Worm (Caenorhabditis elegans) whole organism, L4 larva: Measurements from ENCODE around the gene dod-24.

Experiments used
- D1046.2 ChIP-seq: fragments of 200-800 bp; sonication (Bioruptor generic); IDR thresholded peaks from 2 replicates; pipeline ENCODE4 v1.3.6; 2022; ENCODE audit warnings: missing genetic modification characterization, missing compliant biosample characterization
- F26F4.8 ChIP-seq: fragments of 200-800 bp; sonication (Bioruptor generic); conservative IDR thresholded peaks from 2 replicates; pipeline ENCODE4 v1.3.6; 2022; ENCODE audit warnings: missing genetic modification characterization, missing compliant biosample characterization
- F44E2.7 ChIP-seq: fragments of 200-800 bp; sonication (Bioruptor generic); IDR thresholded peaks from 2 replicates; pipeline ENCODE4 v2.1.2; 2022; ENCODE audit warnings: missing genetic modification characterization, missing compliant biosample characterization
- F49E8.2 ChIP-seq: sonication (generic microtip); optimal IDR thresholded peaks from 2 replicates; lab custom pipeline; 2016; ENCODE audit warnings: missing compliant biosample characterization, mild to moderate bottlenecking, missing genetic modification characterization, borderline replicate concordance
- Y105C5A.15 ChIP-seq: fragments of 200-800 bp; sonication (Bioruptor generic); IDR thresholded peaks from 2 replicates; pipeline ENCODE4 v1.3.6; 2022; ENCODE audit warnings: missing genetic modification characterization, missing compliant biosample characterization
- Y5F2A.4 ChIP-seq: fragments of 200-800 bp; sonication (Bioruptor generic); optimal IDR thresholded peaks from 2 replicates; lab custom pipeline; 2018; ENCODE audit warnings: mild to moderate bottlenecking, missing genetic modification characterization, missing compliant biosample characterization
- ama-1 ChIP-seq: fragments of 150-350 bp; optimal IDR thresholded peaks from 2 replicates; lab custom pipeline; 2014; ENCODE audit warnings: inconsistent platforms, mixed read lengths
- ceh-20 ChIP-seq: fragments of 200-800 bp; sonication (Bioruptor generic); IDR thresholded peaks from 2 replicates; pipeline ENCODE4 v1.3.6; 2022; ENCODE audit warnings: missing genetic modification reagents, missing genetic modification characterization, missing compliant biosample characterization
- ceh-44 ChIP-seq: fragments of 200-800 bp; sonication (Bioruptor generic); IDR thresholded peaks from 2 replicates; pipeline ENCODE4 v1.3.6; 2022; ENCODE audit warnings: missing genetic modification reagents, missing genetic modification characterization, missing compliant biosample characterization
- ceh-82 ChIP-seq: sonication (generic microtip); optimal IDR thresholded peaks from 2 replicates; lab custom pipeline; 2017; ENCODE audit warnings: missing biosample characterization, missing genetic modification characterization
- ces-1 ChIP-seq: fragments of 150-350 bp; sonication (generic microtip); optimal IDR thresholded peaks from 4 replicates; lab custom pipeline; 2014; ENCODE audit warnings: missing biosample characterization, missing genetic modification reagents, missing genetic modification characterization
- daf-12 ChIP-seq: fragments of 150-350 bp; optimal IDR thresholded peaks from 2 replicates; lab custom pipeline; 2014; ENCODE audit warnings: missing biosample characterization, missing genetic modification reagents, missing genetic modification characterization
- daf-16 ChIP-seq, 3 experiments: sonication (generic microtip); optimal IDR thresholded peaks; 2 replicates each; lab custom pipeline; 2016 to 2017; ENCODE audit warnings: missing genetic modification characterization in 3 of 3, missing genetic modification reagents in 3 of 3, mild to moderate bottlenecking in 2 of 3, missing compliant biosample characterization in 2 of 3, missing biosample characterization in 1 of 3, moderate library complexity in 1 of 3
- daf-8 ChIP-seq: fragments of 200-800 bp; sonication (Bioruptor generic); IDR thresholded peaks from 2 replicates; pipeline ENCODE4 v1.3.6; 2022; ENCODE audit warnings: missing genetic modification characterization, missing compliant biosample characterization
- dmd-6 ChIP-seq: fragments of 200-800 bp; sonication (Bioruptor generic); IDR thresholded peaks from 2 replicates; pipeline ENCODE4 v1.3.6; 2022; ENCODE audit warnings: missing genetic modification reagents, missing genetic modification characterization, missing compliant biosample characterization
- dmd-8 ChIP-seq: fragments of 200-800 bp; sonication (Bioruptor generic); IDR thresholded peaks from 2 replicates; pipeline ENCODE4 v1.3.6; 2022; ENCODE audit warnings: missing genetic modification characterization, missing compliant biosample characterization
- dmd-9 ChIP-seq: fragments of 200-800 bp; sonication (Bioruptor generic); IDR thresholded peaks from 2 replicates; pipeline ENCODE4 v1.3.6; 2022; ENCODE audit warnings: missing genetic modification reagents, missing genetic modification characterization, missing compliant biosample characterization
- dve-1 ChIP-seq: sonication (generic microtip); optimal IDR thresholded peaks from 2 replicates; lab custom pipeline; 2017; ENCODE audit warnings: antibody characterized with exemption, mild to moderate bottlenecking, missing genetic modification characterization, missing compliant biosample characterization; ENCODE audit not compliant: insufficient read depth
- gei-8 ChIP-seq: fragments of 200-800 bp; sonication (Bioruptor generic); optimal IDR thresholded peaks from 2 replicates; lab custom pipeline; 2018; ENCODE audit warnings: mild to moderate bottlenecking, missing genetic modification characterization, missing compliant biosample characterization
- hif-1 ChIP-seq, 2 experiments: sonication (generic microtip); optimal IDR thresholded peaks; 2 replicates each; lab custom pipeline; 2016 to 2017; ENCODE audit warnings: missing compliant biosample characterization in 2 of 2, missing genetic modification characterization in 2 of 2, missing genetic modification reagents in 2 of 2, missing genotype in 2 of 2, mild to moderate bottlenecking in 1 of 2
- hlh-11 ChIP-seq: fragments of 200-800 bp; sonication (Bioruptor generic); optimal IDR thresholded peaks from 2 replicates; lab custom pipeline; 2018; ENCODE audit warnings: mild to moderate bottlenecking, missing genetic modification characterization, missing compliant biosample characterization
- hlh-30 ChIP-seq: sonication (generic microtip); optimal IDR thresholded peaks from 2 replicates; lab custom pipeline; 2017; ENCODE audit warnings: antibody characterized with exemption, mild to moderate bottlenecking, missing genetic modification characterization, missing compliant biosample characterization; ENCODE audit not compliant: insufficient read depth
- jun-1 ChIP-seq: fragments of 150-350 bp; optimal IDR thresholded peaks from 2 replicates; lab custom pipeline; 2014; ENCODE audit warnings: missing biosample characterization, missing genetic modification reagents, missing genetic modification characterization
- lim-7 ChIP-seq: fragments of 200-800 bp; sonication (Bioruptor generic); IDR thresholded peaks from 2 replicates; pipeline ENCODE4 v1.3.6; 2022; ENCODE audit warnings: missing genetic modification characterization, missing compliant biosample characterization
- lin-1 ChIP-seq: fragments of 200-800 bp; sonication (Bioruptor generic); IDR thresholded peaks from 2 replicates; pipeline ENCODE4 v1.3.6; 2022; ENCODE audit warnings: missing genetic modification reagents, missing genetic modification characterization, missing compliant biosample characterization
- lin-38 ChIP-seq: fragments of 200-800 bp; sonication (Bioruptor generic); IDR thresholded peaks from 2 replicates; pipeline ENCODE4 v1.3.6; 2022; ENCODE audit warnings: missing genetic modification reagents, missing genetic modification characterization, missing compliant biosample characterization
- lsy-2 ChIP-seq, 2 experiments: fragments of 150-350 bp in 1 of 2; sonication (generic microtip) in 1 of 2; optimal IDR thresholded peaks; 2 replicates each; lab custom pipeline; 2014 to 2017; ENCODE audit warnings: missing biosample characterization in 2 of 2, missing genetic modification characterization in 2 of 2
- madf-5 ChIP-seq, 2 experiments: fragments of 200-800 bp; sonication (Bioruptor generic); IDR thresholded peaks; 2 replicates each; pipeline ENCODE4 v1.3.6; 2022; ENCODE audit warnings: missing compliant biosample characterization in 2 of 2, missing genetic modification characterization in 2 of 2
- madf-9 ChIP-seq: fragments of 200-800 bp; sonication (Bioruptor generic); conservative IDR thresholded peaks from 2 replicates; pipeline ENCODE4 v1.3.6; 2022; ENCODE audit warnings: missing genetic modification reagents, missing genetic modification characterization, missing compliant biosample characterization
- mdl-1 ChIP-seq, 2 experiments: fragments of 150-350 bp in 1 of 2; sonication (generic microtip) in 1 of 2; optimal IDR thresholded peaks; 2 replicates each; lab custom pipeline; 2014 to 2017; ENCODE audit warnings: missing biosample characterization in 2 of 2, missing genetic modification characterization in 2 of 2
- mep-1 ChIP-seq: fragments of 150-350 bp; sonication (generic microtip); optimal IDR thresholded peaks from 3 replicates; lab custom pipeline; 2014; ENCODE audit warnings: missing biosample characterization, missing genetic modification characterization
- mes-2 ChIP-seq: sonication (generic microtip); optimal IDR thresholded peaks from 2 replicates; lab custom pipeline; 2016; ENCODE audit warnings: missing genotype, mild to moderate bottlenecking, missing genetic modification characterization, missing compliant biosample characterization; ENCODE audit not compliant: poor library complexity, severe bottlenecking
- nhr-10 ChIP-seq: fragments of 150-350 bp; optimal IDR thresholded peaks from 2 replicates; lab custom pipeline; 2014; ENCODE audit warnings: missing biosample characterization, missing genetic modification characterization
- nhr-237 ChIP-seq: sonication (generic microtip); optimal IDR thresholded peaks from 2 replicates; lab custom pipeline; 2017; ENCODE audit warnings: missing biosample characterization, missing genetic modification characterization
- nhr-28 ChIP-seq: fragments of 150-350 bp; optimal IDR thresholded peaks from 2 replicates; lab custom pipeline; 2014; ENCODE audit warnings: missing biosample characterization, missing genetic modification characterization
- nhr-48 ChIP-seq: sonication (generic microtip); optimal IDR thresholded peaks from 2 replicates; lab custom pipeline; 2016; ENCODE audit warnings: mild to moderate bottlenecking, missing genetic modification characterization, missing compliant biosample characterization
- nhr-76 ChIP-seq: fragments of 150-350 bp; optimal IDR thresholded peaks from 2 replicates; lab custom pipeline; 2014; ENCODE audit warnings: missing biosample characterization, missing genetic modification characterization
- nhr-77 ChIP-seq: fragments of 150-350 bp; optimal IDR thresholded peaks from 2 replicates; lab custom pipeline; 2014; ENCODE audit warnings: missing biosample characterization, missing genetic modification characterization
- pha-4 ChIP-seq, 2 experiments: fragments of 150-350 bp in 1 of 2; fragments of 200-800 bp in 1 of 2; sonication (Bioruptor generic) in 1 of 2; IDR thresholded peaks in 1 of 2; optimal IDR thresholded peaks in 1 of 2; 2 replicates each; pipeline versions ENCODE4 v1.3.6 to Lab custom; 2014 to 2022; ENCODE audit warnings: missing genetic modification characterization in 2 of 2, missing genetic modification reagents in 2 of 2, missing biosample characterization in 1 of 2, missing compliant biosample characterization in 1 of 2
- php-3 ChIP-seq: fragments of 200-800 bp; sonication (Bioruptor generic); IDR thresholded peaks from 2 replicates; pipeline ENCODE4 v1.3.6; 2022; ENCODE audit warnings: missing genetic modification reagents, missing genetic modification characterization, missing compliant biosample characterization
- rbr-2 ChIP-seq: sonication (generic microtip); optimal IDR thresholded peaks from 2 replicates; lab custom pipeline; 2016; ENCODE audit warnings: missing genotype, missing genetic modification characterization, missing compliant biosample characterization
- sdz-12 ChIP-seq: fragments of 200-800 bp; sonication (Bioruptor generic); optimal IDR thresholded peaks from 2 replicates; lab custom pipeline; 2018; ENCODE audit warnings: mild to moderate bottlenecking, missing genetic modification characterization, missing compliant biosample characterization
- spr-3 ChIP-seq: fragments of 200-800 bp; sonication (Bioruptor generic); optimal IDR thresholded peaks from 2 replicates; lab custom pipeline; 2018; ENCODE audit warnings: mild to moderate bottlenecking, missing genetic modification characterization, missing compliant biosample characterization
- tag-97 ChIP-seq: fragments of 200-800 bp; sonication (Bioruptor generic); IDR thresholded peaks from 2 replicates; pipeline ENCODE4 v1.3.6; 2022; ENCODE audit warnings: missing genetic modification characterization, missing compliant biosample characterization
- unc-62 ChIP-seq, 3 experiments: fragments of 150-350 bp in 1 of 3; sonication (generic microtip); optimal IDR thresholded peaks in 2 of 3; peaks in 1 of 3; 1 replicate in 1 of 3; 2 replicates in 2 of 3; lab custom pipeline; 2014 to 2017; ENCODE audit warnings: missing biosample characterization in 3 of 3, missing genetic modification characterization in 3 of 3, missing genetic modification reagents in 3 of 3, missing genotype in 1 of 3
- zag-1 ChIP-seq: fragments of 150-350 bp; optimal IDR thresholded peaks from 2 replicates; lab custom pipeline; 2014; ENCODE audit warnings: missing biosample characterization, missing genetic modification characterization
- zfp-3 ChIP-seq: fragments of 200-800 bp; sonication (Bioruptor generic); conservative IDR thresholded peaks from 2 replicates; pipeline ENCODE4 v1.3.6; 2022; ENCODE audit warnings: missing genetic modification reagents, missing genetic modification characterization, missing compliant biosample characterization
- zip-11 ChIP-seq: fragments of 200-800 bp; sonication (Bioruptor generic); IDR thresholded peaks from 2 replicates; pipeline ENCODE4 v1.3.6; 2022; ENCODE audit warnings: missing genetic modification characterization, missing compliant biosample characterization
- ztf-11 ChIP-seq: fragments of 150-350 bp; optimal IDR thresholded peaks from 2 replicates; lab custom pipeline; 2014; ENCODE audit warnings: missing biosample characterization, missing genetic modification characterization
- ztf-7 ChIP-seq: fragments of 150-350 bp; optimal IDR thresholded peaks from 2 replicates; lab custom pipeline; 2014; ENCODE audit warnings: missing biosample characterization, missing genetic modification characterization

dod-24 gene

DNA sequence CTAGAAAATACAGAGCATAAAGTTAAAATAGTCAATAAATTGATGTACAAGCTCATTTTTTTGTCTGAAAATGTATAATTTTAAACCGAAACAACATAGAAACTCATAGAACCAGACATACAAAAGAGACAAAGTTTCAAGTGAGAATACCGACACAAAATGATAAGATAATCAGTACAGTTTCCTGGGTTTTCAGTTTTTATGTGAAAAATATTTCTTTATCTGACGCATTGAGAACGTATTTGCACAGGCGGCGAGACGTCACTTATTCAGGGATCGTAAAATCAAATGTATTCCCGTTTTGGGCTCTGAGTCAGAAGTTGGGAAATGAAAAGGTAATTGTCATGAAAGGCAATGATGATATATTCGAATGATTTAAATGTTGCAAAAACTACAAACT, 50.7 kb downstream of the dod-24 start, which contains the start of gene K08D8.6:
Gene K08D8.6 (minus strand): TSS at position 64 of the 400 bp plus-strand sequence.
- TF ChIP-seq lin-1 (GFP tag; lab: Robert Waterston, UW): peak; percentile 70
- TF ChIP-seq zfp-3: no peak
- TF ChIP-seq jun-1 (tag; lab: Kevin White, UChicago): no peak
- TF ChIP-seq madf-9 (GFP tag; lab: Robert Waterston, UW): no peak
- TF ChIP-seq daf-8 (GFP tag; lab: Robert Waterston, UW): no peak
- no peak for TF ChIP-seq dmd-9 (GFP tag; lab: Robert Waterston, UW)
- TF ChIP-seq Y105C5A.15 (GFP tag; lab: Robert Waterston, UW): no peak
- no peak for TF ChIP-seq sdz-12 (GFP tag; lab: Kevin White, UChicago)
- no peak for TF ChIP-seq lsy-2 (tag; optimal IDR thresholded peaks at IDR 0.05; lab: Kevin White, UChicago)
- no peak for TF ChIP-seq nhr-76 (tag; lab: Kevin White, UChicago)
- TF ChIP-seq ztf-7: no peak
- TF ChIP-seq madf-5 (GFP tag; IDR thresholded peaks at IDR 0.05; lab: Robert Waterston, UW): no peak
- no peak for TF ChIP-seq gei-8 (GFP tag; lab: Kevin White, UChicago)
- TF ChIP-seq nhr-237 (tag; lab: Kevin White, UChicago): no peak
- TF ChIP-seq lin-38 (GFP tag; lab: Robert Waterston, UW): no peak
- no peak for TF ChIP-seq ama-1 (lab: Kevin White, UChicago)
- TF ChIP-seq F49E8.2 (tag; lab: Kevin White, UChicago): no peak
- no peak for TF ChIP-seq ceh-20 (GFP tag; lab: Robert Waterston, UW)
- TF ChIP-seq nhr-10 (tag; lab: Kevin White, UChicago): no peak
- peak; percentile 94 for TF ChIP-seq dmd-6
- TF ChIP-seq rbr-2 (tag; lab: Kevin White, UChicago): no peak
- TF ChIP-seq zag-1: no peak
- no peak for TF ChIP-seq ceh-44 (GFP tag; lab: Robert Waterston, UW)
- no peak for TF ChIP-seq daf-12 (tag; lab: Kevin White, UChicago)
- TF ChIP-seq mep-1: no peak
- TF ChIP-seq mes-2 (tag; lab: Kevin White, UChicago): peak; percentile 5
- TF ChIP-seq tag-97 (GFP tag; lab: Robert Waterston, UW): no peak
- no peak for TF ChIP-seq ces-1 (GFP tag; lab: Kevin White, UChicago)
- TF ChIP-seq dve-1 (tag; lab: Kevin White, UChicago): peak; percentile 40
- TF ChIP-seq Y5F2A.4 (GFP tag; lab: Kevin White, UChicago): no peak
- no peak for TF ChIP-seq spr-3
- TF ChIP-seq F26F4.8: no peak
- peak; percentile 88 for TF ChIP-seq php-3 (GFP tag; lab: Robert Waterston, UW)
- no peak for TF ChIP-seq D1046.2
- no peak for TF ChIP-seq daf-16 (GFP tag; optimal IDR thresholded peaks at IDR 0.05; lab: Kevin White, UChicago)
- peak; percentile 75 for TF ChIP-seq daf-16 (tag; optimal IDR thresholded peaks at IDR 0.05; lab: Kevin White, UChicago)
- TF ChIP-seq ztf-11 (tag; lab: Kevin White, UChicago): no peak
- no peak for TF ChIP-seq ceh-82 (tag; lab: Kevin White, UChicago)
- TF ChIP-seq nhr-77 (tag; lab: Kevin White, UChicago): peak; percentile 52
- TF ChIP-seq nhr-48 (tag; lab: Kevin White, UChicago): peak; percentile 73
- no peak for TF ChIP-seq unc-62 (GFP tag; optimal IDR thresholded peaks at IDR 0.05 in 1 of 2; lab: Kevin White, UChicago)
- no peak for TF ChIP-seq unc-62 (tag; optimal IDR thresholded peaks at IDR 0.05; lab: Kevin White, UChicago)
- no peak for TF ChIP-seq zip-11 (GFP tag; lab: Robert Waterston, UW)
- TF ChIP-seq hlh-11 (tag; lab: Kevin White, UChicago): peak; percentile 62
- peak; percentile 67 for TF ChIP-seq nhr-28 (tag; lab: Kevin White, UChicago)
- TF ChIP-seq hlh-30 (tag; lab: Kevin White, UChicago): no peak
- TF ChIP-seq pha-4 (GFP tag; IDR thresholded peaks at IDR 0.05; lab: Robert Waterston, UW): no peak
- TF ChIP-seq pha-4 (tag; optimal IDR thresholded peaks at IDR 0.05; lab: Kevin White, UChicago): no peak
- TF ChIP-seq dmd-8 (GFP tag; lab: Robert Waterston, UW): no peak
- no peak for TF ChIP-seq lim-7 (GFP tag; lab: Robert Waterston, UW)
- TF ChIP-seq hif-1 (tag; optimal IDR thresholded peaks at IDR 0.05; lab: Kevin White, UChicago): no peak
- TF ChIP-seq mdl-1 (tag; optimal IDR thresholded peaks at IDR 0.05; lab: Kevin White, UChicago): no peak
- TF ChIP-seq F44E2.7 (GFP tag; lab: Robert Waterston, UW): no peak
